Worm (Caenorhabditis elegans): ENCODE measurements around the gene srj-13.

DNA sequence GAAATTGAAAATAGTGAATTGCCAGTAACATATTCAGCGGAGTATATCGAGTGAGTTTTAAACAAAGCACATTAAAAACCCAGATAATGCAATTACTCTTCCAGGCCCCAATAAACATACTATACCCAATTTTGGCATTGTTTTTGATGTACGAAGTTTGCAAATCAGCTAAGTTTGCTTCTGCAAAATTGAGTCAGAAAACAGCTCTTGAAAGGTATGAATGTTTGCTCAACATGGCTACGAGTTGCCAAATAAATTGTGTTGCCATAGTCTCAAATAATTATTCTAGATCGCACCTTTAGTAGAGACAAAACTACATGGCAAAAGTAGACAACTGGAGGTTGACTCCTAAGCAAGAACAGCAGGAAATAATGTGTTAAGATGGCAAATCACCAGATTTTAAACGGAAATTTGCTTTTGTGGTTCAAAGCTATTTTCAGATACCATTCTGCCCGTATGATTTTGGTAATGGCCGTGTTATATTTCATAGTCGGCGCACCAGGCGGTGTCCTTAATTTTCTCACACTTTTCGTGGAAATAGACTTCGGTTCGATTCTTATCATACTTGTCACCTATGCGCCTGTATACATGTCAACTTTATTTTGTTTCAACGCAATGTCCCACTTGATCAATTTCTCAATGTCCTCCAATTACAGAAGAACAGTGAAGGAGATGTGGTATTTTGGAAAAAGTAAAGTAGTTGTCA, 30.1 kb downstream of the srj-13 start:
- TF ChIP-seq zag-1 (tag; optimal IDR thresholded peaks at IDR 0.05) (no peak), nhr-28 (tag; optimal IDR thresholded peaks at IDR 0.05) (no peak), Y116A8C.19 (tag; optimal IDR thresholded peaks at IDR 0.05; ENCODE audit: borderline replicate concordance) (no peak), ztf-11 (tag; optimal IDR thresholded peaks at IDR 0.05) (no peak), sox-4 (tag; optimal IDR thresholded peaks at IDR 0.05) (no peak), nhr-77 (tag; optimal IDR thresholded peaks at IDR 0.05) (no peak), ces-1 (GFP tag; optimal IDR thresholded peaks at IDR 0.05) (no peak), lin-15B (tag; optimal IDR thresholded peaks at IDR 0.05) (no peak), unc-62 (GFP tag; optimal IDR thresholded peaks at IDR 0.05) (no peak), hlh-17 (GFP tag; optimal IDR thresholded peaks at IDR 0.05; ENCODE audit: borderline replicate concordance) (no peak)

Measured in whole organism, L1 larva.